Fruit fly (Drosophila melanogaster) S2 (cell line): ENCODE data around the gene regucalcin.

ENCODE experiments used
- CG8478 ChIP-seq: fragments of >200 bp; optimal IDR thresholded peaks from 2 replicates; lab custom pipeline; 2018
- CTCF ChIP-seq, 2 experiments: fragments of >200 bp; optimal IDR thresholded peaks; 2 replicates each; lab custom pipeline; 2018

- TF ChIP-seq CG8478, result no peak
- no peak for TF ChIP-seq CTCF (optimal IDR thresholded peaks at IDR 0.05; lab: Kevin White, UChicago)
These were observed 7.8 kb upstream of the regucalcin start for dm6 chrX:12004395-12004768.
